Worm (Caenorhabditis elegans): Measurements from ENCODE around the gene nhr-101.

The nhr-101 gene

DNA sequence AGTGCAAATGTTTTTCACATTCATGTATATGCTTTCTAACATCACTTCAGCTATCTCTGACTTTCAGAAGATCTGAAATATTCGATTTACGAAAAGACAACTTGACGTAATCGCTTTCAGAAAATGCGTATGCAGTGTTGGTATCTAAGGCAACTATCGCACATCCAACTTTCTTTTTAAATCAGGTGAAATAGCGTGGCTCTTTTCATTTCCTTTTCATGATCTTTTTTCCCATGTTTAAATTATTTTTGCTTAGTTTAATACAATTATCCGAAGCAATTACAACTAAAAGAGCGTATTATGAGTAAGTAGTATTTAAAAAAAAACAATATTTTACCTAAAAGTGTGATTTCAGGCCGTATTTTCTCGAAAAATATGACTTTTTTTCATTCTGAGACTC lies 23.5 kb upstream of the nhr-101 start, which contains the start of gene F38B7.11:
Gene F38B7.11 (plus strand): TSS at position 301 of the 400 bp plus-strand sequence.
- TF ChIP-seq B0035.1 (tag; optimal IDR thresholded peaks at IDR 0.05) (no peak), die-1 (tag; optimal IDR thresholded peaks at IDR 0.05) (no peak), ztf-6 (GFP tag; IDR thresholded peaks at IDR 0.05) (no peak), F10E7.11 (tag; optimal IDR thresholded peaks at IDR 0.05) (no peak), Y53F4B.3 (GFP tag; IDR thresholded peaks at IDR 0.05) (no peak), lin-40 (tag; optimal IDR thresholded peaks at IDR 0.05) (no peak), F22D6.2 (tag; optimal IDR thresholded peaks at IDR 0.05) (no peak), D2030.7 (GFP tag; IDR thresholded peaks at IDR 0.05) (no peak), lin-26 (GFP tag; IDR thresholded peaks at IDR 0.05) (no peak), nhr-179 (tag; optimal IDR thresholded peaks at IDR 0.05) (no peak), lag-1 (GFP tag; IDR thresholded peaks at IDR 0.05) (no peak), tbx-9 (tag; optimal IDR thresholded peaks at IDR 0.05; ENCODE audit: borderline replicate concordance) (no peak), bed-1 (GFP tag; IDR thresholded peaks at IDR 0.05) (no peak), T26A5.8 (tag; optimal IDR thresholded peaks at IDR 0.05) (no peak), F57C9.4 (tag; optimal IDR thresholded peaks at IDR 0.05) (no peak), nhr-27 (tag; optimal IDR thresholded peaks at IDR 0.05) (no peak), dox-1 (GFP tag; IDR thresholded peaks at IDR 0.05) (no peak), ceh-100 (GFP tag; IDR thresholded peaks at IDR 0.05) (no peak)

DNA sequence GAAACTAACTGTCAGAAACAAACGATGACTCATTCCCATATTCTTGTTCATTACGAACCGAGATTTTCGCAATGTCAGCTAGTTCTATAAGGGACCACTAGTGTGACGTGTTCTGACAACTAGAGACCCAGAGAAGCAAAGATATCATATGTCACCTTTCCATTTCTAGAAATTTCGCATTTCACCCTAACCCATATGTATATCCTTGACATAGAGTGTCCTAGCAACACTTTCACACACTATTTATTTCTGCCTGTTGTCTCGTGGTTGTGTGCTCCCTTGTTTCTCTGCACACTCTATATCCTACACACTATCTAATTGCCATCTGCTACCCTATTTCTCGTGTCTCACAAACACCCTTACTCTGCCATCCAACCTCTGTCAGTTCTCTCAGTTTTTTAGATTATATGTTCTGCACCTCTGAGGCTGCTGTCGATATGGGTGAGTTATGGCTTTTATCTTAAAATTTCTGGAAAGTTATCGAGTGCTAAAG lies 21.3 kb upstream of the nhr-101 start, which contains the start of the genes F38B7.17 and F38B7.3:
Gene F38B7.17 (minus strand): TSS at position 51 of the 493 bp plus-strand sequence.
Gene F38B7.3 (plus strand): TSS at position 194 of the 493 bp plus-strand sequence.
- TF ChIP-seq nhr-80 (tag; optimal IDR thresholded peaks at IDR 0.05) (peak; percentile 56), hrde-1 (tag; optimal IDR thresholded peaks at IDR 0.05; ENCODE audit: borderline replicate concordance) (no peak), die-1 (tag; optimal IDR thresholded peaks at IDR 0.05) (no peak), hmg-1.2 (GFP tag; IDR thresholded peaks at IDR 0.05) (peak; percentile 90), let-526 (GFP tag; IDR thresholded peaks at IDR 0.05) (no peak), F57A8.1 (GFP tag; optimal IDR thresholded peaks at IDR 0.05) (no peak), attf-6 (GFP tag; IDR thresholded peaks at IDR 0.05) (no peak), attf-3 (GFP tag; conservative IDR thresholded peaks at IDR 0.05) (no peak), F49E8.2 (tag; optimal IDR thresholded peaks at IDR 0.05; ENCODE audit: insufficient read depth) (no peak), lin-35 (GFP tag; optimal IDR thresholded peaks at IDR 0.05) (peak in 1 of 3 experiments; percentile 32), lin-54 (GFP tag; optimal IDR thresholded peaks at IDR 0.05) (peak; percentile 15), ztf-26 (tag; optimal IDR thresholded peaks at IDR 0.05) (peak; percentile 30), mel-28 (tag; optimal IDR thresholded peaks at IDR 0.05; ENCODE audit: borderline replicate concordance) (no peak), snpc-4 (GFP tag; optimal IDR thresholded peaks at IDR 0.05) (no peak), snpc-4 (tag; optimal IDR thresholded peaks at IDR 0.05) (peak in 3 of 4 experiments; percentile 6 to 48 (median 6)), Y95B8A.8 (GFP tag; IDR thresholded peaks at IDR 0.05) (no peak), tbp1 (GFP tag; optimal IDR thresholded peaks at IDR 0.05) (peak; percentile 18), madf-3 (GFP tag; IDR thresholded peaks at IDR 0.05) (no peak), dpff-1 (tag; optimal IDR thresholded peaks at IDR 0.05) (no peak), C17E4.6 (GFP tag; IDR thresholded peaks at IDR 0.05) (no peak), K12H6.12 (tag; optimal IDR thresholded peaks at IDR 0.05) (peak; percentile 28), egl-44 (GFP tag; IDR thresholded peaks at IDR 0.05) (no peak), F10E7.11 (tag; optimal IDR thresholded peaks at IDR 0.05) (no peak), attf-5 (GFP tag; optimal IDR thresholded peaks at IDR 0.05) (peak; percentile 60), unc-130 (GFP tag; optimal IDR thresholded peaks at IDR 0.05) (no peak), repo-1 (tag; optimal IDR thresholded peaks at IDR 0.05) (no peak), ztf-18 (tag; optimal IDR thresholded peaks at IDR 0.05) (peak; percentile 29), rec-8 (tag; optimal IDR thresholded peaks at IDR 0.05) (no peak), cebp-1 (GFP tag; IDR thresholded peaks at IDR 0.05) (no peak), cebp-1 (tag; optimal IDR thresholded peaks at IDR 0.05) (peak; percentile 64), ZK185.1 (tag; optimal IDR thresholded peaks at IDR 0.05; ENCODE audit: poor library complexity, severe bottlenecking) (no peak), K11D2.4 (GFP tag; IDR thresholded peaks at IDR 0.05) (no peak)

Data from whole organism, young adult.